Worm (Caenorhabditis elegans) whole organism, mixed stage, embryonic: ENCODE measurements around the gene T02H6.1.

ENCODE experiments used
- nhr-12 ChIP-seq: fragments of 150-350 bp; optimal IDR thresholded peaks from 2 replicates; lab custom pipeline; 2014; ENCODE audit warnings: missing biosample characterization, missing genetic modification characterization
- nhr-28 ChIP-seq: fragments of 150-350 bp; optimal IDR thresholded peaks from 2 replicates; lab custom pipeline; 2014; ENCODE audit warnings: missing biosample characterization, missing genetic modification characterization
- snpc-4 ChIP-seq: fragments of 150-350 bp; optimal IDR thresholded peaks from 2 replicates; lab custom pipeline; 2014; ENCODE audit warnings: missing biosample characterization, missing genetic modification characterization

DNA sequence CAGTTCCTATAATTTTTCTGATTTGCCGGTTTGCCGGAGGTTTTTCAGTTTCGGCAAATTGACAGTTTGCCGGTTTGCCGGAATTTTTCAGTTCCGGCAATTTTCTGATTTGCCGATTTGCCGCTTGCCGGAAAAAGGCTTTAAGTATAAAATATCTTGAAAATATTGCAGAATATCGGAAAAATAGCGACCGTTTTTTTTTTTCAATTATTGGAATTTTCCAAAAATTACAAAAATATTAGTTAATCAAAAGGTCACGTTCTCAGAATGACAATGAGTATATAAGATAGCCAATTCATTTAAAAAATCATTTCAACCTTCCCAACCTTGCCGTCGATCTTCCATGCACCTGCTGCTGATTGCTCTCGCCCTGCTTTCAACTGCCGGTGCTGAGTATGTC lies 26.9 kb upstream of the T02H6.1 start, which contains the start of gene T02H6.7:
- TF ChIP-seq snpc-4 = no peak
- no peak for TF ChIP-seq nhr-28 (tag; lab: Kevin White, UChicago)
- no peak for TF ChIP-seq nhr-12
